Fruit fly (Drosophila melanogaster) whole organism, embryonic: ENCODE data around the gene RpL35A.

ENCODE experiments used
- Abd-B ChIP-seq: fragments of 200-800 bp; sonication (Bioruptor generic); optimal IDR thresholded peaks from 2 replicates; lab custom pipeline; 2018; ENCODE audit warnings: missing biosample characterization, mild to moderate bottlenecking, missing genetic modification characterization, moderate library complexity
- CG10147 ChIP-seq: fragments of 200-800 bp; sonication (Bioruptor generic); optimal IDR thresholded peaks from 2 replicates; lab custom pipeline; 2019; ENCODE audit warnings: missing biosample characterization, mild to moderate bottlenecking, missing genetic modification characterization, moderate library complexity
- CG10366 ChIP-seq: fragments of 200-800 bp; sonication (Bioruptor generic); IDR thresholded peaks from 2 replicates; pipeline ENCODE4 v1.3.6; 2022; ENCODE audit warnings: missing biosample characterization, missing genetic modification characterization
- CG10543 ChIP-seq: fragments of 200-800 bp; sonication (Bioruptor generic); optimal IDR thresholded peaks from 3 replicates; lab custom pipeline; 2017; ENCODE audit warnings: missing biosample characterization, mild to moderate bottlenecking, missing genetic modification characterization, moderate library complexity
- CG11504 ChIP-seq: fragments of 200-800 bp; sonication (Bioruptor generic); optimal IDR thresholded peaks from 3 replicates; lab custom pipeline; 2019; ENCODE audit warnings: missing biosample characterization, mild to moderate bottlenecking, missing genetic modification characterization, moderate library complexity
- CG12104 ChIP-seq: fragments of 200-800 bp; sonication (Bioruptor generic); optimal IDR thresholded peaks from 3 replicates; lab custom pipeline; 2016; ENCODE audit warnings: missing biosample characterization, missing genetic modification characterization
- CG13287 ChIP-seq: fragments of 200-800 bp; sonication (Bioruptor generic); IDR thresholded peaks from 2 replicates; pipeline ENCODE4 v1.3.6; 2022; ENCODE audit warnings: missing biosample characterization, missing genetic modification characterization; ENCODE audit not compliant: partially characterized antibody
- CG1603 ChIP-seq: fragments of 200-800 bp; sonication (Bioruptor generic); optimal IDR thresholded peaks from 2 replicates; lab custom pipeline; 2019; ENCODE audit warnings: missing biosample characterization, mild to moderate bottlenecking, missing genetic modification characterization, moderate library complexity
- CG17359 ChIP-seq: fragments of 200-800 bp; sonication (Bioruptor generic); optimal IDR thresholded peaks from 3 replicates; lab custom pipeline; 2018; ENCODE audit warnings: missing biosample characterization, mild to moderate bottlenecking, missing genetic modification characterization, moderate library complexity
- CG2712 ChIP-seq: fragments of 200-800 bp; optimal IDR thresholded peaks from 3 replicates; lab custom pipeline; 2019; ENCODE audit warnings: missing biosample characterization, mild to moderate bottlenecking, missing genetic modification characterization, moderate library complexity
- CG2889 ChIP-seq: fragments of 200-800 bp; sonication (Bioruptor generic); IDR thresholded peaks from 3 replicates; pipeline ENCODE4 v1.3.6; 2022; ENCODE audit warnings: missing biosample characterization, missing genetic modification characterization
- CG3065 ChIP-seq: fragments of 200-800 bp; sonication (Bioruptor generic); optimal IDR thresholded peaks from 2 replicates; lab custom pipeline; 2016; ENCODE audit warnings: missing biosample characterization, missing genetic modification characterization
- CG3407 ChIP-seq: fragments of 200-800 bp; sonication (Bioruptor generic); optimal IDR thresholded peaks from 2 replicates; lab custom pipeline; 2018; ENCODE audit warnings: missing biosample characterization, mild to moderate bottlenecking, missing genetic modification characterization
- CG6272 ChIP-seq: fragments of 200-800 bp; sonication (Bioruptor generic); IDR thresholded peaks from 2 replicates; pipeline ENCODE4 v1.3.6; 2022; ENCODE audit warnings: missing biosample characterization, missing genetic modification characterization
- CG7839 ChIP-seq: fragments of 200-800 bp; sonication (Bioruptor generic); optimal IDR thresholded peaks from 3 replicates; lab custom pipeline; 2018; ENCODE audit warnings: missing biosample characterization, mild to moderate bottlenecking, missing genetic modification characterization, moderate library complexity
- CG8281 ChIP-seq: fragments of 200-800 bp; sonication (Bioruptor generic); optimal IDR thresholded peaks from 2 replicates; lab custom pipeline; 2018; ENCODE audit warnings: missing biosample characterization, mild to moderate bottlenecking, missing genetic modification characterization, moderate library complexity
- CG9817 ChIP-seq: fragments of 200-800 bp; sonication (Bioruptor generic); optimal IDR thresholded peaks from 2 replicates; lab custom pipeline; 2018; ENCODE audit warnings: missing biosample characterization, mild to moderate bottlenecking, missing genetic modification characterization, moderate library complexity
- CG9932 ChIP-seq: fragments of 200-800 bp; sonication (Bioruptor generic); IDR thresholded peaks from 2 replicates; pipeline ENCODE4 v1.3.6; 2022; ENCODE audit warnings: missing biosample characterization, missing genetic modification characterization
- CoRest ChIP-seq: fragments of 200-800 bp; sonication (Bioruptor generic); optimal IDR thresholded peaks from 3 replicates; lab custom pipeline; 2018; ENCODE audit warnings: missing biosample characterization, mild to moderate bottlenecking, missing genetic modification characterization, moderate library complexity
- Dad ChIP-seq: fragments of 200-800 bp; sonication (Bioruptor generic); optimal IDR thresholded peaks from 3 replicates; lab custom pipeline; 2016; ENCODE audit warnings: missing biosample characterization, missing genetic modification characterization
- Doc2 ChIP-seq: fragments of 200-800 bp; sonication (Bioruptor generic); IDR thresholded peaks from 2 replicates; pipeline ENCODE4 v1.3.6; 2022; ENCODE audit warnings: missing biosample characterization, missing genetic modification characterization
- Ets65A ChIP-seq: fragments of 200-800 bp; sonication (Bioruptor generic); peaks from one replicate; lab custom pipeline; 2016; ENCODE audit warnings: missing biosample characterization, missing genetic modification characterization
- HLH3B ChIP-seq: fragments of 200-800 bp; sonication (Bioruptor generic); IDR thresholded peaks from 2 replicates; pipeline ENCODE4 v1.3.6; 2022; ENCODE audit warnings: missing biosample characterization, missing genetic modification characterization
- HmgD ChIP-seq: fragments of 200-800 bp; sonication (Bioruptor generic); optimal IDR thresholded peaks from 3 replicates; lab custom pipeline; 2016; ENCODE audit warnings: missing biosample characterization, missing genetic modification characterization
- Jarid2 ChIP-seq: fragments of 200-800 bp; sonication (Bioruptor generic); optimal IDR thresholded peaks from 3 replicates; lab custom pipeline; 2017; ENCODE audit warnings: mild to moderate bottlenecking, missing biosample characterization, missing genetic modification reagents, missing genetic modification characterization
- MBD-R2 ChIP-seq: fragments of 200-800 bp; sonication (Bioruptor generic); IDR thresholded peaks from 2 replicates; pipeline ENCODE4 v1.3.6; 2022; ENCODE audit warnings: missing biosample characterization, missing genetic modification characterization
- Mad ChIP-seq: fragments of 200-800 bp; sonication (Bioruptor generic); optimal IDR thresholded peaks from 2 replicates; lab custom pipeline; 2016; ENCODE audit warnings: missing biosample characterization, missing genetic modification characterization
- Med ChIP-seq: fragments of 200-800 bp; sonication (Bioruptor generic); peaks from one replicate; lab custom pipeline; 2016; ENCODE audit warnings: missing biosample characterization, missing genetic modification characterization, mild to moderate bottlenecking, inconsistent platforms, moderate library complexity
- Myb ChIP-seq: fragments of 200-800 bp; sonication (Bioruptor generic); optimal IDR thresholded peaks from 2 replicates; lab custom pipeline; 2016; ENCODE audit warnings: missing biosample characterization, missing genetic modification characterization
- Rx ChIP-seq: fragments of 200-800 bp; sonication (Bioruptor generic); IDR thresholded peaks from 2 replicates; pipeline ENCODE4 v1.3.6; 2022; ENCODE audit warnings: missing biosample characterization, missing genetic modification characterization
- Side ChIP-seq: fragments of 200-800 bp; sonication (Bioruptor generic); optimal IDR thresholded peaks from 2 replicates; lab custom pipeline; 2016; ENCODE audit warnings: missing biosample characterization, missing genetic modification characterization
- Sry-δ ChIP-seq: fragments of 200-800 bp; sonication (Bioruptor generic); optimal IDR thresholded peaks from 2 replicates; lab custom pipeline; 2016; ENCODE audit warnings: missing biosample characterization, missing genetic modification characterization
- Vsx1 ChIP-seq: fragments of 200-800 bp; sonication (Bioruptor generic); optimal IDR thresholded peaks from 2 replicates; lab custom pipeline; 2017; ENCODE audit warnings: missing biosample characterization, mild to moderate bottlenecking, missing genetic modification characterization, missing genetic modification reagents
- bbx ChIP-seq: fragments of 200-800 bp; sonication (Bioruptor generic); IDR thresholded peaks from 2 replicates; pipeline ENCODE4 v1.3.6; 2022; ENCODE audit warnings: missing biosample characterization, missing genetic modification characterization; ENCODE audit not compliant: partially characterized antibody
- bcd ChIP-seq: fragments of 200-800 bp; sonication (Bioruptor generic); optimal IDR thresholded peaks from 2 replicates; lab custom pipeline; 2017; ENCODE audit warnings: missing biosample characterization, mild to moderate bottlenecking, missing genetic modification characterization
- btn ChIP-seq: fragments of 200-800 bp; sonication (Bioruptor generic); optimal IDR thresholded peaks from 2 replicates; lab custom pipeline; 2016; ENCODE audit warnings: missing biosample characterization, missing genetic modification characterization
- chif ChIP-seq, 2 experiments: fragments of 200-800 bp; sonication (Bioruptor generic); optimal IDR thresholded peaks; 3 replicates each; lab custom pipeline; 2016; ENCODE audit warnings: missing biosample characterization in 2 of 2, missing genetic modification characterization in 2 of 2
- dmrt11E ChIP-seq: fragments of 200-800 bp; sonication (Bioruptor generic); optimal IDR thresholded peaks from 3 replicates; lab custom pipeline; 2018; ENCODE audit warnings: missing biosample characterization, mild to moderate bottlenecking, missing genetic modification characterization, moderate library complexity
- en ChIP-seq: fragments of 200-800 bp; sonication (Bioruptor generic); optimal IDR thresholded peaks from 2 replicates; lab custom pipeline; 2016; ENCODE audit warnings: missing biosample characterization, missing genetic modification characterization
- fd3F ChIP-seq: fragments of 200-800 bp; sonication (Bioruptor generic); optimal IDR thresholded peaks from 2 replicates; lab custom pipeline; 2018; ENCODE audit warnings: missing biosample characterization, mild to moderate bottlenecking, missing genetic modification characterization, moderate library complexity
- fu2 ChIP-seq: fragments of 200-800 bp; sonication (Bioruptor generic); optimal IDR thresholded peaks from 2 replicates; lab custom pipeline; 2016; ENCODE audit warnings: missing biosample characterization, missing genetic modification characterization
- knrl ChIP-seq: fragments of 200-800 bp; sonication (Bioruptor generic); IDR thresholded peaks from 3 replicates; pipeline ENCODE4 v1.3.6; 2022; ENCODE audit warnings: missing biosample characterization, missing genetic modification characterization; ENCODE audit not compliant: partially characterized antibody
- lilli ChIP-seq: fragments of 200-800 bp; sonication (Bioruptor generic); optimal IDR thresholded peaks from 3 replicates; lab custom pipeline; 2016; ENCODE audit warnings: missing biosample characterization, missing genetic modification characterization
- maf-S ChIP-seq: fragments of 200-800 bp; sonication (Bioruptor generic); optimal IDR thresholded peaks from 2 replicates; lab custom pipeline; 2016; ENCODE audit warnings: missing biosample characterization, missing genetic modification characterization
- mirr ChIP-seq: fragments of 200-800 bp; sonication (Bioruptor generic); optimal IDR thresholded peaks from 3 replicates; lab custom pipeline; 2018; ENCODE audit warnings: missing biosample characterization, mild to moderate bottlenecking, missing genetic modification characterization
- phol ChIP-seq: fragments of 200-800 bp; sonication (Bioruptor generic); optimal IDR thresholded peaks from 3 replicates; lab custom pipeline; 2018; ENCODE audit warnings: missing biosample characterization, mild to moderate bottlenecking, missing genetic modification characterization, moderate library complexity
- row ChIP-seq: fragments of 200-800 bp; sonication (Bioruptor generic); IDR thresholded peaks from 3 replicates; pipeline ENCODE4 v1.3.6; 2022; ENCODE audit warnings: missing biosample characterization, missing genetic modification characterization
- sd ChIP-seq: fragments of 200-800 bp; sonication (Bioruptor generic); optimal IDR thresholded peaks from 3 replicates; lab custom pipeline; 2018; ENCODE audit warnings: missing biosample characterization, mild to moderate bottlenecking, missing genetic modification characterization, moderate library complexity
- shn ChIP-seq: fragments of 200-800 bp; sonication (Bioruptor generic); optimal IDR thresholded peaks from 3 replicates; lab custom pipeline; 2016; ENCODE audit warnings: missing biosample characterization, missing genetic modification characterization
- trem ChIP-seq: fragments of 200-800 bp; optimal IDR thresholded peaks from 3 replicates; lab custom pipeline; 2019; ENCODE audit warnings: missing biosample characterization, mild to moderate bottlenecking, missing genetic modification characterization, moderate library complexity
- zen2 ChIP-seq: fragments of 200-800 bp; sonication (Bioruptor generic); IDR thresholded peaks from 3 replicates; pipeline ENCODE4 v1.3.6; 2022; ENCODE audit warnings: missing biosample characterization, missing genetic modification characterization; ENCODE audit not compliant: partially characterized antibody

Gene RpL35A

DNA sequence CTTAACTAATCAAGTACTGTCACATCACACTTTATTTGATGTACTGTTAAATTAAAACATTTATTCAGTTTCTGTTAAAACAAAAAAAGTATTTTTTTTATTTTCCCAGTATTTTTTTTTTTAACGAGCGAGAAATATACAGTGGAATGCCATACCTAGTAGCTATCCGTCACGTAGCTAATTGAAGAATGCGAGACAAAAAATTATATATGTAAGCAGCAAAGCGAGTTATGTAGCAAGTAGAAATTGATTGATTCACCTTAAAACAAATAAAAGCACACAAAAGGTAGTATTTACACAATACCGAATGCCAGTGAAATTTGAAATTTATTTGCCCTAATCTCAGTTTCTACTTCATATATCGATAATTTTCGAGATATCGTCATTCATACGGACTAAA is 28.2 kb downstream of the RpL35A start (continued):
- TF ChIP-seq knrl (GFP tag; lab: Robert Waterston, UW) (peak; percentile 44; the same call in 1 of the 3 replicates), Vsx1 (no peak), MBD-R2 (GFP tag; lab: Robert Waterston, UW) (peak; percentile 60; the same call in 1 of the 2 replicates), Sry-δ (GFP tag; lab: Kevin White, UChicago) (peak; percentile 32), CG2889 (GFP tag; lab: Robert Waterston, UW) (no peak), CG6272 (0 out of 2 replicates have a peak, but pooled peaks have one; percentile 9), CG3065 (GFP tag; lab: Kevin White, UChicago) (no peak), CG13287 (GFP tag; lab: Robert Waterston, UW) (peak; percentile 43; the same call in 1 of the 2 replicates), CG2712 (no peak), CG3407 (no peak), CG8281 (tag; lab: Kevin White, UChicago) (no peak), CG9932 (GFP tag; lab: Robert Waterston, UW) (no peak), dmrt11E (peak; percentile 21), CoRest (tag; lab: Kevin White, UChicago) (peak; percentile 46), CG12104 (GFP tag; lab: Kevin White, UChicago) (no peak), Rx (GFP tag; lab: Robert Waterston, UW) (no peak), chif (GFP tag; optimal IDR thresholded peaks at IDR 0.05; lab: Kevin White, UChicago) (peak in 1 of 2 experiments; percentile 23), Med (GFP tag; lab: Kevin White, UChicago) (peak; percentile 67), shn (no peak), CG1603 (peak; percentile 34), Side (no peak), CG7839 (peak; percentile 30), mirr (GFP tag; lab: Kevin White, UChicago) (no peak), CG11504 (tag; lab: Kevin White, UChicago) (peak; percentile 39), maf-S (GFP tag; lab: Kevin White, UChicago) (no peak), Abd-B (GFP tag; lab: Kevin White, UChicago) (peak; percentile 95), bcd (peak; percentile 19), CG10147 (GFP tag; lab: Kevin White, UChicago) (no peak), Dad (GFP tag; lab: Kevin White, UChicago) (no peak), phol (tag; lab: Kevin White, UChicago) (no peak), CG9817 (tag; lab: Kevin White, UChicago) (peak; percentile 1), fu2 (GFP tag; lab: Kevin White, UChicago) (no peak), en (no peak), CG10543 (no peak), row (GFP tag; lab: Robert Waterston, UW) (peak; percentile 21; the same call in 1 of the 3 replicates), Ets65A (GFP tag; lab: Kevin White, UChicago) (peak; percentile 62), Jarid2 (GFP tag; lab: Kevin White, UChicago) (peak; percentile 6), fd3F (GFP tag; lab: Kevin White, UChicago) (no peak), sd (peak; percentile 94), HmgD (GFP tag; lab: Kevin White, UChicago) (peak; percentile 63), CG17359 (tag; lab: Kevin White, UChicago) (peak; percentile 58), trem (peak; percentile 27), Doc2 (no peak), lilli (no peak), Mad (GFP tag; lab: Kevin White, UChicago) (no peak), Myb (GFP tag; lab: Kevin White, UChicago) (peak; percentile 86), CG10366 (no peak), zen2 (GFP tag; lab: Robert Waterston, UW) (no peak), btn (no peak), bbx (peak; percentile 33; the same call in 1 of the 2 replicates), HLH3B (GFP tag; lab: Robert Waterston, UW) (no peak)
